Worm (Caenorhabditis elegans): ENCODE results near the gene T15B7.15.

Gene T15B7.15

DNA sequence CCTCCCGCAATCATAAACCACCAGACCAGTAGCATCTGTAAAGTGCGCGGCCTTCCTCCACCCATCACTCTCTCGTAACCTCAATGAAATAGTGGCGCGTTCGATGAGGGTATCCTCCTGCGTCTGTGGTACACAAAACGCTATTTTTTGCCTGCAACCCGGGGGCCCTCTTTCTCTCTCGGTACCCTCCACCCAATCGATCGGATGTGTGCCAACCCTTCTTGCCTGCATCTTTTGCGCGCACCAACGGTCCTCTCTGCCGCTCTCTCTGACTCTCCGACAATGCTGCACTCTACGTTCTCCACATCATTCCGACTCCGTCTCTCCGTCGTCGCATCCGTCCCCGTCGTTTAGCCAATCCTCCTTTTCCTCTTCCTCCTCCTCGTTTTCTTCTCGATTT, 41.0 kb upstream of the T15B7.15 start (continued):
- TF ChIP-seq lin-11 (tag; optimal IDR thresholded peaks at IDR 0.05) (no peak), ceh-48 (tag; optimal IDR thresholded peaks at IDR 0.05) (peak; percentile 87), unc-86 (tag; optimal IDR thresholded peaks at IDR 0.05) (peak; percentile 44), odd-2 (tag; optimal IDR thresholded peaks at IDR 0.05) (no peak), fkh-6 (tag; optimal IDR thresholded peaks at IDR 0.05) (no peak), eyg-1 (tag; optimal IDR thresholded peaks at IDR 0.05) (peak; percentile 33), pax-1 (tag; optimal IDR thresholded peaks at IDR 0.05) (peak; percentile 35), dve-1 (tag; optimal IDR thresholded peaks at IDR 0.05) (peak; percentile 26), pros-1 (tag; optimal IDR thresholded peaks at IDR 0.05) (peak; percentile 98), elt-2 (tag; optimal IDR thresholded peaks at IDR 0.05) (no peak), ceh-14 (tag; optimal IDR thresholded peaks at IDR 0.05) (peak; percentile 80), F13H6.1 (tag; optimal IDR thresholded peaks at IDR 0.05) (peak; percentile 71), lim-6 (tag; optimal IDR thresholded peaks at IDR 0.05) (peak; percentile 59), zip-5 (tag; optimal IDR thresholded peaks at IDR 0.05) (peak; percentile 5), ceh-45 (GFP tag; IDR thresholded peaks at IDR 0.05) (no peak), syd-9 (tag; optimal IDR thresholded peaks at IDR 0.05) (peak; percentile 89), sdc-2 (tag; optimal IDR thresholded peaks at IDR 0.05) (peak; percentile 66), C08G9.2 (tag; optimal IDR thresholded peaks at IDR 0.05) (peak; percentile 54), ref-2 (tag; optimal IDR thresholded peaks at IDR 0.05) (peak; percentile 85), ceh-19 (GFP tag; optimal IDR thresholded peaks at IDR 0.05) (peak; percentile 62), hlh-8 (tag; optimal IDR thresholded peaks at IDR 0.05) (peak; percentile 59), ets-4 (tag; optimal IDR thresholded peaks at IDR 0.05) (peak; percentile 3), ama-1 (optimal IDR thresholded peaks at IDR 0.05) (no peak), sox-4 (tag; optimal IDR thresholded peaks at IDR 0.05) (peak; percentile 8), unc-55 (GFP tag; optimal IDR thresholded peaks at IDR 0.05) (peak; percentile 82), hlh-30 (tag; optimal IDR thresholded peaks at IDR 0.05; ENCODE audit: insufficient read depth) (peak; percentile 50)

DNA sequence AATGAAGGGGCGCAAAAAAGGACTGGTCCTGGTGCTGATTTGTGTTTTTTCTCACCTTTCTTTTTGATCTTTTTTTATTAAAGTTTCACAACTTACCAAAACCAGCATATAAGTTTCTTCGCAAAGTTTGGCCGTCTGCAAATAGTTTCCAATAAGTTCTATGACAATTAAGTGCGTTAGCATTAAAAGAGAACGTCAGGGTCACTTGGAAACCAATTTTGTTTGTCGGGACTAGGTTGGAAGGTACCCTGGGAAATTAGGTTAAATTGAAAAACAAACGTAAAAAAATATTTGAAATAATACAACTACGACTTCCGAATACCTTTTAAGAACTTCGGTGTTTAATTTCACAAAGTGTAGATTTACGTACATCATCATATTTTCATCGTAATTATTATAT, 40.1 kb upstream of the T15B7.15 start:
- TF ChIP-seq ceh-9 (tag; optimal IDR thresholded peaks at IDR 0.05) (no peak), fkh-10 (GFP tag; optimal IDR thresholded peaks at IDR 0.05) (no peak), K02D7.2 (tag; optimal IDR thresholded peaks at IDR 0.05) (no peak), ama-1 (optimal IDR thresholded peaks at IDR 0.05) (no peak), sox-2 (GFP tag; IDR thresholded peaks at IDR 0.05) (no peak), pag-3 (tag; optimal IDR thresholded peaks at IDR 0.05; ENCODE audit: borderline replicate concordance) (no peak), unc-86 (tag; optimal IDR thresholded peaks at IDR 0.05) (no peak), lin-11 (tag; optimal IDR thresholded peaks at IDR 0.05) (no peak), ceh-14 (tag; optimal IDR thresholded peaks at IDR 0.05) (no peak), elt-2 (tag; optimal IDR thresholded peaks at IDR 0.05) (no peak), K09A11.1 (tag; optimal IDR thresholded peaks at IDR 0.05; ENCODE audit: insufficient read depth) (no peak), dve-1 (tag; optimal IDR thresholded peaks at IDR 0.05) (no peak), ets-4 (tag; optimal IDR thresholded peaks at IDR 0.05) (no peak)

DNA sequence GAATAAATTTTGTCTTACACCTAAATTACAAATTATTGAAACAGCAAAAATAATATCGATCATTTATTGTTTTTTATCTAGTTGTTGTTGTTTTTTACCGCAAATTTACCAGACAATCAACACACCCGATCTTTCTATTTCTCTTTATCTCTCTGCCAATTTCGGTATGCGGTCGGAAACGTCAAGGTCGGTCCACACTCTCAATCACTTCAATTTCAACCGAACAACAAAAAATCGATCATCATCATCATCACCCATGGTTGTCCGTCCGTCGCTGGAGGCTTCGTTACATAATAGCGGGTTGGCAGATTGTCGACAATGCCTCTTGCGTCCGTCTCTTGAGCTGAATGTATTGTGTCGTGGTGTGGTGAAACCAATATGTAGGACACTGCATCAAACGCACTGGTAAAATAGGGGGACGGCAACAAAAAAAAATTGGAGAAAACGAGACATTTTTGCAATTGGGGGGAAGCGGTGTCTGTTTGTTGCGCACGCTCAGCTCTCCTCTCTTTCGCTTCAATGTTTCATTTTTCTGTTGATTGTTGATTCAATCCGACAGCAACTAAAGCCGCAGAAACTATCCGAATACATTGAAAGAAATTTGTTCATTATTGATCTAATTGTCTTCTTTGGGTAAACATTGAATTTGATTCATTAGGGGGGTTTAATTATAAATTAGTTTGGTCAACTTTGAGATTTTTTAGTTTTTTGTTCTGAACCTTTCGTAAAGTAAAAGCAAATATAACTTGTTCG, 38.5 kb upstream of the T15B7.15 start:
- TF ChIP-seq sox-4 (tag; optimal IDR thresholded peaks at IDR 0.05): no peak
- TF ChIP-seq elt-4 (tag; optimal IDR thresholded peaks at IDR 0.05): no peak
- no peak for TF ChIP-seq Y22D7AL.16 (tag; optimal IDR thresholded peaks at IDR 0.05)
- TF ChIP-seq ztf-16 (tag; optimal IDR thresholded peaks at IDR 0.05): no peak
- TF ChIP-seq ets-4 (tag; optimal IDR thresholded peaks at IDR 0.05): no peak
- TF ChIP-seq fax-1 (tag; optimal IDR thresholded peaks at IDR 0.05): no peak
- TF ChIP-seq hlh-15 (tag; optimal IDR thresholded peaks at IDR 0.05): no peak
- no peak for TF ChIP-seq gmeb-2 (tag; optimal IDR thresholded peaks at IDR 0.05)

Data from whole organism, late embryonic.